Worm (Caenorhabditis elegans) whole organism, young adult: ENCODE measurements around the gene T01H3.2.
A peak's percentile ranks its signal among the peaks of the same experiment; 100 is the strongest.

ENCODE experiments used
- D2030.7 ChIP-seq: fragments of 200-800 bp; sonication (Bioruptor generic); IDR thresholded peaks from 2 replicates; pipeline ENCODE4 v1.3.6; 2022; ENCODE audit warnings: missing genetic modification reagents, missing genetic modification characterization, missing compliant biosample characterization
- F10E7.11 ChIP-seq: sonication (generic microtip); optimal IDR thresholded peaks from 2 replicates; lab custom pipeline; 2017; ENCODE audit warnings: mild to moderate bottlenecking, missing genetic modification characterization, moderate library complexity, missing compliant biosample characterization
- F23B12.7 ChIP-seq: sonication (generic microtip); optimal IDR thresholded peaks from 2 replicates; lab custom pipeline; 2017; ENCODE audit warnings: missing genetic modification characterization, mild to moderate bottlenecking, missing compliant biosample characterization, antibody characterized with exemption, moderate library complexity; ENCODE audit not compliant: insufficient read depth
- F49E8.2 ChIP-seq: sonication (generic microtip); optimal IDR thresholded peaks from 3 replicates; lab custom pipeline; 2017; ENCODE audit warnings: missing genetic modification characterization, mild to moderate bottlenecking, missing compliant biosample characterization, antibody characterized with exemption, moderate library complexity; ENCODE audit not compliant: insufficient read depth
- F57A8.1 ChIP-seq: fragments of 200-800 bp; sonication (Bioruptor generic); optimal IDR thresholded peaks from 2 replicates; lab custom pipeline; 2018; ENCODE audit warnings: mild to moderate bottlenecking, missing genetic modification characterization, moderate library complexity, missing compliant biosample characterization
- K11D2.4 ChIP-seq: fragments of 200-800 bp; sonication (Bioruptor generic); IDR thresholded peaks from 2 replicates; pipeline ENCODE4 v1.3.6; 2022; ENCODE audit warnings: missing genetic modification reagents, missing genetic modification characterization, missing compliant biosample characterization
- K12H6.12 ChIP-seq: fragments of 200-800 bp; sonication (Bioruptor generic); optimal IDR thresholded peaks from 2 replicates; lab custom pipeline; 2018; ENCODE audit warnings: mild to moderate bottlenecking, missing genetic modification characterization, missing compliant biosample characterization
- Y95B8A.8 ChIP-seq: fragments of 200-800 bp; sonication (Bioruptor generic); IDR thresholded peaks from 2 replicates; pipeline ENCODE4 v1.3.6; 2022; ENCODE audit warnings: missing genetic modification reagents, missing genetic modification characterization, missing compliant biosample characterization
- ama-1 ChIP-seq, 3 experiments: fragments of 150-350 bp in 1 of 3; sonication (generic microtip) in 2 of 3; optimal IDR thresholded peaks; 2 replicates each; lab custom pipeline; 2014 to 2018; ENCODE audit warnings: missing biosample characterization in 2 of 3, missing genetic modification characterization in 2 of 3, missing genetic modification reagents in 2 of 3
- aptf-3 ChIP-seq: fragments of 200-800 bp; sonication (Bioruptor generic); IDR thresholded peaks from 2 replicates; pipeline ENCODE4 v1.3.6; 2022; ENCODE audit warnings: missing genetic modification characterization, missing compliant biosample characterization
- athp-1 ChIP-seq: sonication (generic microtip); optimal IDR thresholded peaks from 2 replicates; lab custom pipeline; 2017; ENCODE audit warnings: mild to moderate bottlenecking, missing genetic modification characterization, missing compliant biosample characterization
- attf-3 ChIP-seq: fragments of 200-800 bp; sonication (Bioruptor generic); conservative IDR thresholded peaks from 2 replicates; pipeline ENCODE4 v1.3.6; 2022; ENCODE audit warnings: missing genetic modification reagents, missing genetic modification characterization, missing compliant biosample characterization
- attf-5 ChIP-seq: fragments of 200-800 bp; sonication (Bioruptor generic); optimal IDR thresholded peaks from 2 replicates; lab custom pipeline; 2018; ENCODE audit warnings: mild to moderate bottlenecking, missing genetic modification characterization, missing compliant biosample characterization
- ccch-3 ChIP-seq: fragments of 200-800 bp; sonication (Bioruptor generic); optimal IDR thresholded peaks from 2 replicates; lab custom pipeline; 2018; ENCODE audit warnings: mild to moderate bottlenecking, missing genetic modification characterization, missing compliant biosample characterization
- ceh-79 ChIP-seq: sonication (generic microtip); optimal IDR thresholded peaks from 2 replicates; lab custom pipeline; 2017; ENCODE audit warnings: mild to moderate bottlenecking, missing genetic modification characterization, missing compliant biosample characterization
- die-1 ChIP-seq: sonication (generic microtip); optimal IDR thresholded peaks from 2 replicates; lab custom pipeline; 2016; ENCODE audit warnings: missing genotype, mild to moderate bottlenecking, missing genetic modification characterization, missing compliant biosample characterization
- dpl-1 ChIP-seq: fragments of 150-350 bp; optimal IDR thresholded peaks from 2 replicates; lab custom pipeline; 2014; ENCODE audit warnings: missing biosample characterization, missing genetic modification reagents, missing genetic modification characterization
- egrh-3 ChIP-seq: fragments of 200-800 bp; sonication (Bioruptor generic); IDR thresholded peaks from 2 replicates; pipeline ENCODE4 v1.3.6; 2022; ENCODE audit warnings: missing genetic modification reagents, missing genetic modification characterization, missing compliant biosample characterization
- ets-4 ChIP-seq: fragments of 200-800 bp; sonication (Bioruptor generic); optimal IDR thresholded peaks from 2 replicates; lab custom pipeline; 2018; ENCODE audit warnings: mild to moderate bottlenecking, missing genetic modification characterization, missing compliant biosample characterization
- hlh-26 ChIP-seq: fragments of 200-800 bp; sonication (Bioruptor generic); conservative IDR thresholded peaks from 2 replicates; pipeline ENCODE4 v1.3.6; 2022; ENCODE audit warnings: missing genetic modification reagents, missing genetic modification characterization, missing compliant biosample characterization
- hmg-20 ChIP-seq: fragments of 200-800 bp; sonication (Bioruptor generic); IDR thresholded peaks from 2 replicates; pipeline ENCODE4 v1.3.6; 2022; ENCODE audit warnings: missing genetic modification reagents, missing genetic modification characterization, missing compliant biosample characterization
- hrde-1 ChIP-seq: sonication (generic microtip); optimal IDR thresholded peaks from 2 replicates; lab custom pipeline; 2016; ENCODE audit warnings: missing genetic modification characterization, mild to moderate bottlenecking, missing compliant biosample characterization, moderate library complexity, missing genotype, missing genetic modification reagents, borderline replicate concordance
- let-607 ChIP-seq, 2 experiments: fragments of 200-800 bp in 1 of 2; sonication (Bioruptor generic) in 1 of 2; sonication (generic microtip) in 1 of 2; optimal IDR thresholded peaks; 2 replicates each; lab custom pipeline; 2016 to 2018; ENCODE audit warnings: mild to moderate bottlenecking in 2 of 2, missing compliant biosample characterization in 2 of 2, missing genetic modification characterization in 2 of 2, moderate library complexity in 2 of 2, missing genotype in 1 of 2
- lin-35 ChIP-seq, 3 experiments: fragments of 150-350 bp in 2 of 3; sonication (generic microtip) in 1 of 3; optimal IDR thresholded peaks; 2 replicates each; lab custom pipeline; 2014 to 2018; ENCODE audit warnings: missing biosample characterization in 3 of 3, missing genetic modification characterization in 3 of 3, missing genetic modification reagents in 3 of 3
- lin-40 ChIP-seq: sonication (generic microtip); optimal IDR thresholded peaks from 2 replicates; lab custom pipeline; 2016; ENCODE audit warnings: missing genetic modification characterization, mild to moderate bottlenecking, missing compliant biosample characterization, missing genotype, missing genetic modification reagents
- lsl-1 ChIP-seq: fragments of 200-800 bp; sonication (Bioruptor generic); optimal IDR thresholded peaks from 2 replicates; lab custom pipeline; 2018; ENCODE audit warnings: mild to moderate bottlenecking, missing genetic modification characterization, moderate library complexity, missing compliant biosample characterization
- lsy-27 ChIP-seq: sonication (generic microtip); optimal IDR thresholded peaks from 2 replicates; lab custom pipeline; 2017; ENCODE audit warnings: missing genetic modification characterization, mild to moderate bottlenecking, missing compliant biosample characterization, antibody characterized with exemption, missing genotype, borderline replicate concordance; ENCODE audit not compliant: insufficient read depth
- madf-6 ChIP-seq: fragments of 200-800 bp; sonication (Bioruptor generic); IDR thresholded peaks from 2 replicates; pipeline ENCODE4 v1.3.6; 2022; ENCODE audit warnings: missing genetic modification reagents, missing genetic modification characterization, missing compliant biosample characterization
- madf-8 ChIP-seq: fragments of 200-800 bp; sonication (Bioruptor generic); conservative IDR thresholded peaks from 2 replicates; pipeline ENCODE4 v1.3.6; 2022; ENCODE audit warnings: missing genetic modification reagents, missing genetic modification characterization, missing compliant biosample characterization
- mel-28 ChIP-seq: sonication (generic microtip); optimal IDR thresholded peaks from 2 replicates; lab custom pipeline; 2016; ENCODE audit warnings: borderline replicate concordance, mild to moderate bottlenecking, missing genetic modification characterization, missing compliant biosample characterization
- mes-4 ChIP-seq: sonication (generic microtip); optimal IDR thresholded peaks from 2 replicates; lab custom pipeline; 2016; ENCODE audit warnings: missing genotype, missing genetic modification characterization, missing compliant biosample characterization
- nfya-2 ChIP-seq: fragments of 200-800 bp; sonication (Bioruptor generic); IDR thresholded peaks from 2 replicates; pipeline ENCODE4 v1.3.6; 2022; ENCODE audit warnings: missing genetic modification reagents, missing genetic modification characterization, missing compliant biosample characterization
- nhr-179 ChIP-seq: sonication (generic microtip); optimal IDR thresholded peaks from 2 replicates; lab custom pipeline; 2016; ENCODE audit warnings: mild to moderate bottlenecking, missing genetic modification characterization, missing compliant biosample characterization
- nhr-80 ChIP-seq: sonication (generic microtip); optimal IDR thresholded peaks from 2 replicates; lab custom pipeline; 2016; ENCODE audit warnings: missing genetic modification characterization, missing compliant biosample characterization
- pbrm-1 ChIP-seq: fragments of 200-800 bp; sonication (Bioruptor generic); IDR thresholded peaks from 2 replicates; pipeline ENCODE4 v1.3.6; 2022; ENCODE audit warnings: missing genetic modification reagents, missing genetic modification characterization, missing compliant biosample characterization
- pha-4 ChIP-seq: fragments of 150-350 bp; sonication (generic microtip); optimal IDR thresholded peaks from 2 replicates; lab custom pipeline; 2014; ENCODE audit warnings: missing biosample characterization, missing genetic modification reagents, missing genetic modification characterization
- repo-1 ChIP-seq: sonication (generic microtip); optimal IDR thresholded peaks from 2 replicates; lab custom pipeline; 2017; ENCODE audit warnings: mild to moderate bottlenecking, missing genetic modification characterization, missing compliant biosample characterization
- rpc-1 ChIP-seq, 2 experiments: fragments of 150-350 bp in 1 of 2; sonication (generic microtip) in 1 of 2; optimal IDR thresholded peaks; 2 replicates each; lab custom pipeline; 2014 to 2018; ENCODE audit warnings: missing biosample characterization in 1 of 2, missing genetic modification characterization in 1 of 2, missing genetic modification reagents in 1 of 2, missing genotype in 1 of 2
- tbp1 ChIP-seq: fragments of 200-800 bp; sonication (Bioruptor generic); optimal IDR thresholded peaks from 2 replicates; lab custom pipeline; 2018; ENCODE audit warnings: mild to moderate bottlenecking, missing genetic modification characterization, missing compliant biosample characterization
- tlf-1 ChIP-seq: fragments of 200-800 bp; sonication (Bioruptor generic); optimal IDR thresholded peaks from 2 replicates; lab custom pipeline; 2018; ENCODE audit warnings: mild to moderate bottlenecking, missing genetic modification characterization, missing compliant biosample characterization
- unc-62 ChIP-seq: fragments of 150-350 bp; optimal IDR thresholded peaks from 2 replicates; lab custom pipeline; 2014; ENCODE audit warnings: missing biosample characterization, missing genetic modification reagents, missing genetic modification characterization
- zfh-2 ChIP-seq: fragments of 200-800 bp; sonication (Bioruptor generic); conservative IDR thresholded peaks from 2 replicates; pipeline ENCODE4 v1.3.6; 2022; ENCODE audit warnings: missing genetic modification reagents, missing genetic modification characterization, missing compliant biosample characterization
- zim-3 ChIP-seq: sonication (generic microtip); optimal IDR thresholded peaks from 2 replicates; lab custom pipeline; 2017; ENCODE audit warnings: mild to moderate bottlenecking, missing genetic modification characterization, moderate library complexity, missing compliant biosample characterization
- ztf-18 ChIP-seq: sonication (generic microtip); optimal IDR thresholded peaks from 2 replicates; lab custom pipeline; 2016; ENCODE audit warnings: missing genotype, mild to moderate bottlenecking, missing genetic modification characterization, missing compliant biosample characterization
- ztf-22 ChIP-seq: fragments of 200-800 bp; sonication (Bioruptor generic); optimal IDR thresholded peaks from 2 replicates; lab custom pipeline; 2018; ENCODE audit warnings: mild to moderate bottlenecking, missing genetic modification characterization, moderate library complexity, missing compliant biosample characterization
- ztf-25 ChIP-seq: fragments of 200-800 bp; sonication (Bioruptor generic); IDR thresholded peaks from 2 replicates; pipeline ENCODE4 v1.3.6; 2022; ENCODE audit warnings: missing genetic modification reagents, missing genetic modification characterization, missing compliant biosample characterization

Gene T01H3.2

DNA sequence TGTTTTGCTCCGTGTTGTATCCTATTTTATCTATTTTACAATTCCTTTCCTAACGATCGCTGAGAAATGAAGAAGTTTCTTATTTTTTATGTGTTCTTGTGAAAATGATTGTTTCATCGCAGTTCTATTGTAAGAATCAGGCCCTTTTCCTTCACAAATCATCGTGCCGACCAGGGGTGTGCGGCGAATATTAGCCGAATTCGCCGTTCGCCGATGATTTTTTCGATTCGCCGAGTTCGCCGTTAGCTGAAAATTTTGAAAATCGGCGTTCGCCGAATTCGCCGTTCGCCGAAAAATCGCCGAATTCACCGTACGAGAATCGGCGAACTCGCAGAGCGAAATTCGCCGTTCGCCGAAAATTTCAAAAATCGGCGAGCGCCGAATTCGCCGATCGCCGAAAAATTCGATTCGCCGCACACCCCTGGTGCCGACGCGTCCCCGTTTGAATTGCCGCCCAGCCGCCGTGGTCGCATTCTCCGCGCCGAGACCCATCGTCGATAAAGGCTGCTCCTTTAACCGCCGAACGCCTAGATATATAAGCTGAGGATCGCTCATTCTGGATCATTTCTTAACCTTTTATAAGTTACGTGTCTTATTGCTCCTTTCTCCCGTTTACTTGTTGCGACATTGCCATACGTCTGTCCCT is 14.2 kb downstream of the T01H3.2 start (continued):
- no peak for TF ChIP-seq mel-28
- TF ChIP-seq nfya-2 (GFP tag; lab: Robert Waterston, UW): no peak
- no peak for TF ChIP-seq hmg-20 (GFP tag; lab: Robert Waterston, UW)
- TF ChIP-seq aptf-3 (GFP tag; lab: Robert Waterston, UW): no peak
- TF ChIP-seq K12H6.12 (tag; lab: Kevin White, UChicago): no peak
- TF ChIP-seq hlh-26: no peak
- TF ChIP-seq egrh-3 (GFP tag; lab: Robert Waterston, UW): peak; percentile 79; the same call in 1 of the 2 replicates
- peak; percentile 13 for TF ChIP-seq lsl-1
- TF ChIP-seq lin-35 (GFP tag; optimal IDR thresholded peaks at IDR 0.05; lab: Kevin White, UChicago): no peak
- no peak for TF ChIP-seq zim-3 (tag; lab: Kevin White, UChicago)
- no peak for TF ChIP-seq repo-1
- peak; percentile 25 for TF ChIP-seq athp-1 (tag; lab: Kevin White, UChicago)
- no peak for TF ChIP-seq attf-5 (GFP tag; lab: Kevin White, UChicago)
- TF ChIP-seq D2030.7 (GFP tag; lab: Robert Waterston, UW): 0 out of 2 replicates have a peak, but pooled peaks have one; percentile 34
- TF ChIP-seq lin-40 (tag; lab: Kevin White, UChicago): no peak
- TF ChIP-seq F10E7.11 (tag; lab: Kevin White, UChicago): no peak
- no peak for TF ChIP-seq pbrm-1 (GFP tag; lab: Robert Waterston, UW)
- TF ChIP-seq rpc-1 (optimal IDR thresholded peaks at IDR 0.05; lab: Kevin White, UChicago): no peak
- TF ChIP-seq rpc-1 (tag; optimal IDR thresholded peaks at IDR 0.05; lab: Kevin White, UChicago): no peak
- TF ChIP-seq ceh-79: no peak
- no peak for TF ChIP-seq nhr-179
- TF ChIP-seq let-607 (tag; optimal IDR thresholded peaks at IDR 0.05; lab: Kevin White, UChicago): no peak
- no peak; the same call in 1 of the 2 replicates for TF ChIP-seq madf-8
- TF ChIP-seq dpl-1 (GFP tag; lab: Kevin White, UChicago): no peak
- no peak for TF ChIP-seq ets-4 (GFP tag; lab: Kevin White, UChicago)
- no peak for TF ChIP-seq F23B12.7 (tag; lab: Kevin White, UChicago)
- peak; percentile 33; the same call in 1 of the 2 replicates for TF ChIP-seq madf-6
- TF ChIP-seq lsy-27 (tag; lab: Kevin White, UChicago): no peak
- TF ChIP-seq ama-1 (optimal IDR thresholded peaks at IDR 0.05; lab: Kevin White, UChicago): no peak
- TF ChIP-seq ama-1 (GFP tag; optimal IDR thresholded peaks at IDR 0.05; lab: Kevin White, UChicago): no peak
- TF ChIP-seq mes-4: no peak
- TF ChIP-seq zfh-2 (GFP tag; lab: Robert Waterston, UW): peak; percentile 90
- no peak for TF ChIP-seq ccch-3 (GFP tag; lab: Kevin White, UChicago)
- TF ChIP-seq tbp1 (GFP tag; lab: Kevin White, UChicago): no peak
- TF ChIP-seq hrde-1 (tag; lab: Kevin White, UChicago): no peak
- TF ChIP-seq K11D2.4 (GFP tag; lab: Robert Waterston, UW): no peak
- TF ChIP-seq ztf-18: no peak
- TF ChIP-seq die-1 (tag; lab: Kevin White, UChicago): peak; percentile 9
- TF ChIP-seq tlf-1: no peak
- TF ChIP-seq pha-4: no peak
- no peak for TF ChIP-seq ztf-22 (GFP tag; lab: Kevin White, UChicago)
- TF ChIP-seq ztf-25 (GFP tag; lab: Robert Waterston, UW): no peak
- no peak for TF ChIP-seq nhr-80 (tag; lab: Kevin White, UChicago)
- no peak for TF ChIP-seq attf-3 (GFP tag; lab: Robert Waterston, UW)
- no peak for TF ChIP-seq F49E8.2 (tag; lab: Kevin White, UChicago)
- no peak for TF ChIP-seq Y95B8A.8 (GFP tag; lab: Robert Waterston, UW)
- no peak for TF ChIP-seq F57A8.1
- TF ChIP-seq unc-62 (GFP tag; lab: Kevin White, UChicago): no peak
